Fruit fly (Drosophila melanogaster): ENCODE measurements around the gene CG17806.

CG17806 gene

dm6 chr3R:17803025-17803424 is at the start of gene CG17806:
TSS of gene CG17806 (minus strand) at chr3R:17803260.
- no peak for TF ChIP-seq pan (optimal IDR thresholded peaks at IDR 0.05)
- no peak for TF ChIP-seq CG8478 (optimal IDR thresholded peaks at IDR 0.05)
- TF ChIP-seq EcR (GFP tag; optimal IDR thresholded peaks at IDR 0.05), result no peak
- no peak for TF ChIP-seq usp (GFP tag; optimal IDR thresholded peaks at IDR 0.05)
- no peak for TF ChIP-seq psq (optimal IDR thresholded peaks at IDR 0.05)

dm6 chr3R:17849178-17849577 is 46.1 kb upstream of the CG17806 start:
- TF ChIP-seq EcR (GFP tag; optimal IDR thresholded peaks at IDR 0.05), result no peak
- no peak for TF ChIP-seq Dll (optimal IDR thresholded peaks at IDR 0.05)
- TF ChIP-seq CG8478 (optimal IDR thresholded peaks at IDR 0.05), result no peak
- TF ChIP-seq pan (optimal IDR thresholded peaks at IDR 0.05), result no peak
- no peak for TF ChIP-seq psq (optimal IDR thresholded peaks at IDR 0.05)
- no peak for TF ChIP-seq usp (GFP tag; optimal IDR thresholded peaks at IDR 0.05)

dm6 chr3R:17846966-17847365 is 43.9 kb upstream of the CG17806 start:
- TF ChIP-seq CG8478 (optimal IDR thresholded peaks at IDR 0.05) (no peak), EcR (GFP tag; optimal IDR thresholded peaks at IDR 0.05) (no peak), usp (GFP tag; optimal IDR thresholded peaks at IDR 0.05) (no peak), Dll (optimal IDR thresholded peaks at IDR 0.05) (no peak), pan (optimal IDR thresholded peaks at IDR 0.05) (no peak), psq (optimal IDR thresholded peaks at IDR 0.05) (no peak)

dm6 chr3R:17830528-17830927 is 27.5 kb upstream of the CG17806 start:
- TF ChIP-seq psq (optimal IDR thresholded peaks at IDR 0.05) (no peak), CG8478 (optimal IDR thresholded peaks at IDR 0.05) (no peak), Dll (optimal IDR thresholded peaks at IDR 0.05) (no peak), usp (GFP tag; optimal IDR thresholded peaks at IDR 0.05) (no peak), pan (optimal IDR thresholded peaks at IDR 0.05) (no peak), EcR (GFP tag; optimal IDR thresholded peaks at IDR 0.05) (no peak)

- TF ChIP-seq EcR (GFP tag; optimal IDR thresholded peaks at IDR 0.05) (no peak), CG8478 (optimal IDR thresholded peaks at IDR 0.05) (no peak), psq (optimal IDR thresholded peaks at IDR 0.05) (no peak), Dll (optimal IDR thresholded peaks at IDR 0.05) (no peak), pan (optimal IDR thresholded peaks at IDR 0.05) (no peak), usp (GFP tag; optimal IDR thresholded peaks at IDR 0.05) (no peak)
These were observed 25.6 kb upstream of the CG17806 start for dm6 chr3R:17828653-17829052.

- TF ChIP-seq Dll (optimal IDR thresholded peaks at IDR 0.05), result no peak
- TF ChIP-seq psq (optimal IDR thresholded peaks at IDR 0.05), result no peak
These were observed 24.1 kb upstream of the CG17806 start for dm6 chr3R:17827038-17827616.

- TF ChIP-seq EcR (GFP tag; optimal IDR thresholded peaks at IDR 0.05) (no peak), CG8478 (optimal IDR thresholded peaks at IDR 0.05) (no peak), psq (optimal IDR thresholded peaks at IDR 0.05) (no peak), usp (GFP tag; optimal IDR thresholded peaks at IDR 0.05) (no peak), Dll (optimal IDR thresholded peaks at IDR 0.05) (no peak), pan (optimal IDR thresholded peaks at IDR 0.05) (no peak)
These were observed 22.9 kb upstream of the CG17806 start for dm6 chr3R:17825806-17826583.

- TF ChIP-seq usp (GFP tag; optimal IDR thresholded peaks at IDR 0.05) (no peak), Dll (optimal IDR thresholded peaks at IDR 0.05) (no peak), EcR (GFP tag; optimal IDR thresholded peaks at IDR 0.05) (no peak), psq (optimal IDR thresholded peaks at IDR 0.05) (no peak), pan (optimal IDR thresholded peaks at IDR 0.05) (no peak), CG8478 (optimal IDR thresholded peaks at IDR 0.05) (no peak)
These were observed 18.7 kb upstream of the CG17806 start for dm6 chr3R:17821744-17822143.

- TF ChIP-seq EcR (GFP tag; optimal IDR thresholded peaks at IDR 0.05), result no peak
- no peak for TF ChIP-seq pan (optimal IDR thresholded peaks at IDR 0.05)
- no peak for TF ChIP-seq psq (optimal IDR thresholded peaks at IDR 0.05)
- no peak for TF ChIP-seq usp (GFP tag; optimal IDR thresholded peaks at IDR 0.05)
- TF ChIP-seq Dll (optimal IDR thresholded peaks at IDR 0.05), result no peak
- no peak for TF ChIP-seq CG8478 (optimal IDR thresholded peaks at IDR 0.05)
These were observed 15.7 kb upstream of the CG17806 start for dm6 chr3R:17818803-17819202.

- peak in 1 of 2 experiments; percentile 50 for TF ChIP-seq EcR (GFP tag; optimal IDR thresholded peaks at IDR 0.05)
- TF ChIP-seq psq (optimal IDR thresholded peaks at IDR 0.05), result no peak
These were observed 11.3 kb upstream of the CG17806 start for dm6 chr3R:17814191-17814923.

dm6 chr3R:17812477-17812876 is 9.4 kb upstream of the CG17806 start:
- no peak for TF ChIP-seq Dll (optimal IDR thresholded peaks at IDR 0.05)
- no peak for TF ChIP-seq pan (optimal IDR thresholded peaks at IDR 0.05)
- no peak for TF ChIP-seq psq (optimal IDR thresholded peaks at IDR 0.05)
- TF ChIP-seq usp (GFP tag; optimal IDR thresholded peaks at IDR 0.05), result no peak
- no peak for TF ChIP-seq EcR (GFP tag; optimal IDR thresholded peaks at IDR 0.05)
- TF ChIP-seq CG8478 (optimal IDR thresholded peaks at IDR 0.05), result no peak

- TF ChIP-seq CG8478 (optimal IDR thresholded peaks at IDR 0.05) (no peak), Dll (optimal IDR thresholded peaks at IDR 0.05) (no peak), psq (optimal IDR thresholded peaks at IDR 0.05) (no peak), pan (optimal IDR thresholded peaks at IDR 0.05) (no peak), EcR (GFP tag; optimal IDR thresholded peaks at IDR 0.05) (no peak), usp (GFP tag; optimal IDR thresholded peaks at IDR 0.05) (no peak)
These were observed 8.6 kb upstream of the CG17806 start for dm6 chr3R:17811707-17812099.

Measured in whole organism.